Worm (Caenorhabditis elegans): ENCODE results near the gene sul-2.

- TF ChIP-seq T22C8.4 (GFP tag; IDR thresholded peaks at IDR 0.05) (no peak), flt-1 (GFP tag; IDR thresholded peaks at IDR 0.05) (no peak), ztf-23 (GFP tag; IDR thresholded peaks at IDR 0.05) (no peak), cog-1 (tag; optimal IDR thresholded peaks at IDR 0.05) (no peak), ztf-29 (GFP tag; IDR thresholded peaks at IDR 0.05) (no peak), klf-2 (GFP tag; conservative IDR thresholded peaks at IDR 0.05) (no peak), tab-1 (GFP tag; IDR thresholded peaks at IDR 0.05) (no peak)
Measured at ce11 chrV:8178279-8178678, 20.7 kb downstream of the sul-2 start.

Data from whole organism, midembryonic.